Worm (Caenorhabditis elegans): ENCODE measurements around the gene dgk-5.

DNA sequence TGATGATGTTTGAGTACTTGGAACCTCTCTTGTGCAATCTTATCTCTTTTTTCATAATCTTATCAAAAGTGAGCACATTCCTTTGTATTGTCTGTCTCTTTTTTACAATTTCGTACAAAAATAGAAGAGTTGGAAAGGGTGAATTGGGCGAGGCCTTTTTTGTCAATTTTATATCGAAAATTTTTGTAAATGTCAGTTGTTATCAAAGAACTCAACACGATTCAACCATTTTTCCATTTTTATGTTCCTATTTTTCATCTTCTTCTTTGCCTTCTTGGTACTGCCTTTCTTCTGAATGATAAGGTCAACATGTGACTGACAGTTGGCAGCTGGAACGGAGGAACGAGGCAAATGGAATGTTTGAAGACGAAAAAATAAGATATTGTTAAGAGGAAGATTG lies 57.1 kb downstream of the dgk-5 start:
- TF ChIP-seq nhr-76 (tag; optimal IDR thresholded peaks at IDR 0.05) (no peak), pha-4 (tag; optimal IDR thresholded peaks at IDR 0.05) (no peak), lsy-2 (tag; optimal IDR thresholded peaks at IDR 0.05) (no peak), ztf-11 (tag; optimal IDR thresholded peaks at IDR 0.05) (no peak), mab-5 (tag; optimal IDR thresholded peaks at IDR 0.05) (no peak), nhr-2 (tag; optimal IDR thresholded peaks at IDR 0.05) (no peak), elt-3 (tag; optimal IDR thresholded peaks at IDR 0.05) (no peak), unc-62 (GFP tag; optimal IDR thresholded peaks at IDR 0.05) (no peak), unc-39 (tag; optimal IDR thresholded peaks at IDR 0.05) (no peak), snpc-4 (tag; optimal IDR thresholded peaks at IDR 0.05) (no peak), sem-2 (GFP tag; optimal IDR thresholded peaks at IDR 0.05) (no peak), nhr-28 (tag; optimal IDR thresholded peaks at IDR 0.05) (no peak)
